Worm (Caenorhabditis elegans) whole organism, L1 larva: ENCODE data around the gene F08F8.6.

Experiments used
- ama-1 ChIP-seq: fragments of 150-350 bp; optimal IDR thresholded peaks from 2 replicates; lab custom pipeline; 2014
- blmp-1 ChIP-seq: fragments of 150-350 bp; optimal IDR thresholded peaks from 2 replicates; lab custom pipeline; 2014; ENCODE audit warnings: missing biosample characterization, missing genetic modification characterization
- egl-27 ChIP-seq, 2 experiments: fragments of 150-350 bp in 1 of 2; sonication (generic microtip); optimal IDR thresholded peaks; 3 replicates each; lab custom pipeline; 2017 to 2018; ENCODE audit warnings: missing biosample characterization in 2 of 2, missing genetic modification characterization in 2 of 2, missing genetic modification reagents in 2 of 2
- fkh-10 ChIP-seq: sonication (generic microtip); optimal IDR thresholded peaks from 2 replicates; lab custom pipeline; 2017; ENCODE audit warnings: missing biosample characterization, missing genetic modification reagents, missing genetic modification characterization
- nhr-237 ChIP-seq: fragments of 150-350 bp; optimal IDR thresholded peaks from 2 replicates; lab custom pipeline; 2014; ENCODE audit warnings: missing biosample characterization, missing genetic modification characterization
- nhr-71 ChIP-seq: sonication (generic microtip); optimal IDR thresholded peaks from 2 replicates; lab custom pipeline; 2016; ENCODE audit warnings: mild to moderate bottlenecking, missing genetic modification characterization, moderate library complexity, missing compliant biosample characterization
- pag-3 ChIP-seq: sonication (generic microtip); optimal IDR thresholded peaks from 2 replicates; lab custom pipeline; 2017; ENCODE audit warnings: missing genetic modification characterization, mild to moderate bottlenecking, missing compliant biosample characterization, antibody characterized with exemption, borderline replicate concordance; ENCODE audit not compliant: insufficient read depth
- rnt-1 ChIP-seq: sonication (generic microtip); optimal IDR thresholded peaks from 2 replicates; lab custom pipeline; 2016; ENCODE audit warnings: mild to moderate bottlenecking, missing genetic modification characterization, moderate library complexity, missing compliant biosample characterization
- unc-130 ChIP-seq: fragments of 150-350 bp; optimal IDR thresholded peaks from 2 replicates; lab custom pipeline; 2017; ENCODE audit warnings: missing biosample characterization, missing genetic modification characterization, inconsistent platforms
- unc-62 ChIP-seq: fragments of 150-350 bp; optimal IDR thresholded peaks from 2 replicates; lab custom pipeline; 2014; ENCODE audit warnings: missing biosample characterization, missing genetic modification reagents, missing genetic modification characterization
- ztf-11 ChIP-seq, 2 experiments: sonication (generic microtip); optimal IDR thresholded peaks; 2 replicates each; lab custom pipeline; 2016 to 2017; ENCODE audit warnings: missing genetic modification characterization in 2 of 2, missing biosample characterization in 1 of 2, missing compliant biosample characterization in 1 of 2

ce11 chrIII:7314927-7315547 lies 28.5 kb upstream of the F08F8.6 start, which contains the start of gene nspg-6:
- TF ChIP-seq ama-1 (lab: Kevin White, UChicago) (no peak), fkh-10 (GFP tag; lab: Kevin White, UChicago) (no peak), egl-27 (tag; optimal IDR thresholded peaks at IDR 0.05; lab: Kevin White, UChicago) (no peak), blmp-1 (tag; lab: Kevin White, UChicago) (no peak), rnt-1 (tag; lab: Kevin White, UChicago) (no peak), ztf-11 (tag; optimal IDR thresholded peaks at IDR 0.05; lab: Kevin White, UChicago) (no peak), nhr-237 (tag; lab: Kevin White, UChicago) (no peak), unc-62 (GFP tag; lab: Kevin White, UChicago) (no peak), unc-130 (tag; lab: Kevin White, UChicago) (no peak), pag-3 (no peak), nhr-71 (no peak)
